Fruit fly (Drosophila melanogaster) whole organism, adult: Measurements from ENCODE around the gene Twdlalpha.

Experiments
- CG1620 ChIP-seq: fragments of 200-800 bp; sonication (Bioruptor generic); optimal IDR thresholded peaks from 2 replicates; lab custom pipeline; 2016; ENCODE audit warnings: missing biosample characterization, missing genetic modification characterization
- CG33017 ChIP-seq: fragments of 200-800 bp; sonication (Bioruptor generic); optimal IDR thresholded peaks from 2 replicates; lab custom pipeline; 2018; ENCODE audit warnings: missing biosample characterization, mild to moderate bottlenecking, missing genetic modification characterization, moderate library complexity
- CG7045 ChIP-seq: fragments of 200-800 bp; sonication (Bioruptor generic); optimal IDR thresholded peaks from 2 replicates; lab custom pipeline; 2017; ENCODE audit warnings: missing biosample characterization, mild to moderate bottlenecking, missing genetic modification characterization
- CG7101 ChIP-seq: fragments of 200-800 bp; sonication (Bioruptor generic); optimal IDR thresholded peaks from 2 replicates; lab custom pipeline; 2018; ENCODE audit warnings: missing biosample characterization, mild to moderate bottlenecking, missing genetic modification characterization, moderate library complexity
- Clk ChIP-seq: fragments of 200-800 bp; sonication (Bioruptor generic); optimal IDR thresholded peaks from 2 replicates; lab custom pipeline; 2017; ENCODE audit warnings: missing biosample characterization, missing genetic modification characterization
- Crg-1 ChIP-seq: fragments of 200-800 bp; sonication (Bioruptor generic); optimal IDR thresholded peaks from 2 replicates; lab custom pipeline; 2016; ENCODE audit warnings: missing biosample characterization, missing genetic modification characterization
- Hr96 ChIP-seq: fragments of 200-800 bp; sonication (Bioruptor generic); optimal IDR thresholded peaks from 2 replicates; lab custom pipeline; 2016; ENCODE audit warnings: missing biosample characterization, missing genetic modification characterization
- kay ChIP-seq: fragments of 200-800 bp; sonication (Bioruptor generic); peaks from one replicate; lab custom pipeline; 2016; ENCODE audit warnings: missing biosample characterization, missing genetic modification characterization, borderline replicate concordance
- toe ChIP-seq: fragments of 200-800 bp; sonication (Bioruptor generic); optimal IDR thresholded peaks from 2 replicates; lab custom pipeline; 2016; ENCODE audit warnings: missing biosample characterization, missing genetic modification characterization

- TF ChIP-seq Hr96 (GFP tag; lab: Kevin White, UChicago) = no peak
- no peak for TF ChIP-seq kay
- TF ChIP-seq toe = no peak
- no peak for TF ChIP-seq CG7045 (GFP tag; lab: Kevin White, UChicago)
- TF ChIP-seq Clk (GFP tag; lab: Kevin White, UChicago) = no peak
- no peak for TF ChIP-seq Crg-1 (GFP tag; lab: Kevin White, UChicago)
- no peak for TF ChIP-seq CG33017 (tag; lab: Kevin White, UChicago)
- no peak for TF ChIP-seq CG7101 (tag; lab: Kevin White, UChicago)
- no peak for TF ChIP-seq CG1620
Observed at dm6 chrX:16764955-16765354, 22.3 kb downstream of the Twdlalpha start.
